Fruit fly (Drosophila melanogaster) whole organism: Measurements from ENCODE around the gene thoc6.

Experiments used
- CG8478 ChIP-seq: fragments of >200 bp; optimal IDR thresholded peaks from 2 replicates; lab custom pipeline; 2018; ENCODE audit warnings: inconsistent platforms
- EcR ChIP-seq, 2 experiments: fragments of >200 bp; optimal IDR thresholded peaks; 2 replicates each; lab custom pipeline; 2017; ENCODE audit warnings: missing biosample characterization in 2 of 2, missing genetic modification characterization in 2 of 2, missing genetic modification reagents in 2 of 2
- pan ChIP-seq: fragments of >200 bp; optimal IDR thresholded peaks from 2 replicates; lab custom pipeline; 2017
- psq ChIP-seq: fragments of >200 bp; optimal IDR thresholded peaks from 2 replicates; lab custom pipeline; 2017
- usp ChIP-seq: fragments of >200 bp; optimal IDR thresholded peaks from 2 replicates; lab custom pipeline; 2017; ENCODE audit warnings: missing biosample characterization, missing genetic modification characterization, mixed read lengths

DNA sequence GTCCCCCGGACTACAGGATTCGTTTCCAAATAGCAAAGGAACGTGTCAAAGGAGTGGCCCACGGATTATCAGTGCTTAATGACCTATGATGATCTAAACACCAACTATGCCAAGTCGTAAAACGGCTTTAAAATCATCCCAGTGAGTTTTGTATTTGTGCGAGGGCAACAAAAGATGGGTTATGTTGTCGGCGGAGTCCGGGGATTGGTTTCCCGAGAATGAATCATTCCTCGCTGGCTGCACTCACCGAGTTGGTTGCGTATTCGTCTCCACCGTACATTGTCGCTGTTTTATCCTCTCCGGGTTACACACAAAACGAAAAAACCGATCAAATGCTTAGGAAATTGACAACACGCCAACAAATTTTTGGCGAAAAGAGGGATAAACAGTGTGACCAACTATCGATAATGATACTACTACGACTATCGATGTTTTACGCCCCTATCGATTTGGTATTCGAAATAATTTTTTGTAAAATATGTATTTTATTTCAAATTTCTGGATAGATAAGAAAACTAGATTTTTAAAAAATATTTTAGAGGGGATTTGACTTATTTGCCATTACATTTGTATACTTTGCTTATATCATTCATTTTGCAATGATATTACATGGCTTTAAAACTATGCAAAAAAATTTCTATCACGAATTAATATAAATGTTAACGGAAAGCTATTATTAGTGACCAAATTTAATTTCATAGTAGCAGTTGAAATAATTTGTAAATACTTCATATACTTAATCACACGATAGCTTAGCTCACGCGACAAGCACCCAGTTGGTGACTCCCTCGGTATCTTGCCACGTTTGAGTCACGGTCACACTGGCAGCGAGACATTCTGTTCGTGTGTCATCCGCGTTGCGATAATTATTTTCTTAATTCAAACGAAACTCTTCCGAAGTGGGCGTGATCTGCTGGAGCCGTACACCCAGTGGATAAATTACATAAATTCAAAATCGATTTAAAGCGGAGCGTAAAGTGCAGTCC is 47.5 kb downstream of the thoc6 start, which contains the start of the genes eIF3l and Nrx-IV:
- TF ChIP-seq pan (lab: Kevin White, UChicago) (no peak), psq (lab: Kevin White, UChicago) (no peak), CG8478 (lab: Kevin White, UChicago) (no peak), usp (no peak), EcR (GFP tag; optimal IDR thresholded peaks at IDR 0.05; lab: Kevin White, UChicago) (no peak)
